Fruit fly (Drosophila melanogaster) whole organism, embryonic: ENCODE results near the gene CG17028.

Experiments
- Bgb ChIP-seq: fragments of 200-800 bp; sonication (Bioruptor generic); IDR thresholded peaks from 2 replicates; pipeline ENCODE4 v1.3.6; 2022; ENCODE audit warnings: missing biosample characterization, missing genetic modification characterization; ENCODE audit not compliant: partially characterized antibody
- Blimp-1 ChIP-seq: fragments of 200-800 bp; sonication (Bioruptor generic); optimal IDR thresholded peaks from 3 replicates; lab custom pipeline; 2018; ENCODE audit warnings: missing biosample characterization, missing genetic modification characterization, mild to moderate bottlenecking, moderate library complexity, missing genetic modification reagents
- CG10267 ChIP-seq: fragments of 200-800 bp; sonication (Bioruptor generic); optimal IDR thresholded peaks from 2 replicates; lab custom pipeline; 2018; ENCODE audit warnings: missing biosample characterization, mild to moderate bottlenecking, missing genetic modification characterization, moderate library complexity
- CG10274 ChIP-seq: fragments of 200-800 bp; sonication (Bioruptor generic); optimal IDR thresholded peaks from 3 replicates; lab custom pipeline; 2017; ENCODE audit warnings: missing biosample characterization, mild to moderate bottlenecking, missing genetic modification characterization
- CG10462 ChIP-seq: fragments of 200-800 bp; sonication (Bioruptor generic); optimal IDR thresholded peaks from 2 replicates; lab custom pipeline; 2016; ENCODE audit warnings: missing biosample characterization, missing genetic modification characterization
- CG11696 ChIP-seq: fragments of 200-800 bp; sonication (Bioruptor generic); IDR thresholded peaks from 2 replicates; pipeline ENCODE4 v1.3.6; 2022; ENCODE audit warnings: missing biosample characterization, missing genetic modification characterization
- CG12236 ChIP-seq: fragments of 200-800 bp; sonication (Bioruptor generic); optimal IDR thresholded peaks from 2 replicates; lab custom pipeline; 2016; ENCODE audit warnings: missing biosample characterization, missing genetic modification characterization
- CG15696 ChIP-seq: fragments of 200-800 bp; sonication (Bioruptor generic); optimal IDR thresholded peaks from 2 replicates; lab custom pipeline; 2019; ENCODE audit warnings: missing biosample characterization, mild to moderate bottlenecking, missing genetic modification characterization, moderate library complexity
- CG1647 ChIP-seq: fragments of 200-800 bp; sonication (Bioruptor generic); optimal IDR thresholded peaks from 3 replicates; lab custom pipeline; 2016; ENCODE audit warnings: missing biosample characterization, missing genetic modification characterization
- CG17328 ChIP-seq: fragments of 200-800 bp; sonication (Bioruptor generic); IDR thresholded peaks from 2 replicates; pipeline ENCODE4 v1.3.6; 2022; ENCODE audit warnings: missing biosample characterization, missing genetic modification characterization
- CG17359 ChIP-seq: fragments of 200-800 bp; sonication (Bioruptor generic); optimal IDR thresholded peaks from 3 replicates; lab custom pipeline; 2018; ENCODE audit warnings: missing biosample characterization, mild to moderate bottlenecking, missing genetic modification characterization, moderate library complexity
- CG17568 ChIP-seq: fragments of 200-800 bp; sonication (Bioruptor generic); optimal IDR thresholded peaks from 2 replicates; lab custom pipeline; 2018; ENCODE audit warnings: missing biosample characterization, mild to moderate bottlenecking, missing genetic modification characterization, moderate library complexity
- CG2116 ChIP-seq: fragments of 200-800 bp; sonication (Bioruptor generic); optimal IDR thresholded peaks from 3 replicates; lab custom pipeline; 2018; ENCODE audit warnings: missing biosample characterization, mild to moderate bottlenecking, missing genetic modification characterization
- CG2712 ChIP-seq: fragments of 200-800 bp; optimal IDR thresholded peaks from 3 replicates; lab custom pipeline; 2019; ENCODE audit warnings: missing biosample characterization, mild to moderate bottlenecking, missing genetic modification characterization, moderate library complexity
- CG31441 ChIP-seq: fragments of 200-800 bp; sonication (Bioruptor generic); IDR thresholded peaks from 2 replicates; pipeline ENCODE4 v1.3.6; 2022; ENCODE audit warnings: missing biosample characterization, missing genetic modification characterization
- CG33213 ChIP-seq: fragments of 200-800 bp; sonication (Bioruptor generic); optimal IDR thresholded peaks from 3 replicates; lab custom pipeline; 2016; ENCODE audit warnings: missing biosample characterization, missing genetic modification characterization
- CG3407 ChIP-seq: fragments of 200-800 bp; sonication (Bioruptor generic); optimal IDR thresholded peaks from 2 replicates; lab custom pipeline; 2018; ENCODE audit warnings: missing biosample characterization, mild to moderate bottlenecking, missing genetic modification characterization
- CG3995 ChIP-seq: fragments of 200-800 bp; sonication (Bioruptor generic); optimal IDR thresholded peaks from 3 replicates; lab custom pipeline; 2016; ENCODE audit warnings: missing biosample characterization, missing genetic modification characterization
- CG4617 ChIP-seq: fragments of 200-800 bp; sonication (Bioruptor generic); optimal IDR thresholded peaks from 3 replicates; lab custom pipeline; 2016; ENCODE audit warnings: missing biosample characterization, missing genetic modification characterization, borderline replicate concordance
- CG5180 ChIP-seq: fragments of 200-800 bp; sonication (Bioruptor generic); optimal IDR thresholded peaks from 3 replicates; lab custom pipeline; 2017; ENCODE audit warnings: missing biosample characterization, missing genetic modification characterization, mild to moderate bottlenecking, moderate library complexity, missing genetic modification reagents
- CG8359 ChIP-seq: fragments of 200-800 bp; sonication (Bioruptor generic); optimal IDR thresholded peaks from 2 replicates; lab custom pipeline; 2017; ENCODE audit warnings: missing biosample characterization, mild to moderate bottlenecking, missing genetic modification characterization, borderline replicate concordance
- CoRest ChIP-seq: fragments of 200-800 bp; sonication (Bioruptor generic); optimal IDR thresholded peaks from 3 replicates; lab custom pipeline; 2018; ENCODE audit warnings: missing biosample characterization, mild to moderate bottlenecking, missing genetic modification characterization, moderate library complexity
- Eip74EF ChIP-seq, 2 experiments: fragments of 200-800 bp in 1 of 2; fragments of >200 bp in 1 of 2; sonication (Bioruptor generic) in 1 of 2; optimal IDR thresholded peaks; 2 replicates each; lab custom pipeline; 2017 to 2019; ENCODE audit warnings: missing biosample characterization in 2 of 2, missing genetic modification characterization in 2 of 2, mild to moderate bottlenecking in 1 of 2, moderate library complexity in 1 of 2
- HLH3B ChIP-seq: fragments of 200-800 bp; sonication (Bioruptor generic); IDR thresholded peaks from 2 replicates; pipeline ENCODE4 v1.3.6; 2022; ENCODE audit warnings: missing biosample characterization, missing genetic modification characterization
- Hr3 ChIP-seq: fragments of 200-800 bp; sonication (Bioruptor generic); optimal IDR thresholded peaks from 3 replicates; lab custom pipeline; 2016; ENCODE audit warnings: missing biosample characterization, missing genetic modification characterization
- Mrtf ChIP-seq: fragments of 200-800 bp; sonication (Bioruptor generic); IDR thresholded peaks from 3 replicates; pipeline ENCODE4 v1.3.6; 2022; ENCODE audit warnings: missing biosample characterization, missing genetic modification characterization
- Myb ChIP-seq: fragments of 200-800 bp; sonication (Bioruptor generic); optimal IDR thresholded peaks from 2 replicates; lab custom pipeline; 2016; ENCODE audit warnings: missing biosample characterization, missing genetic modification characterization
- Nf-YB ChIP-seq: fragments of 200-800 bp; sonication (Bioruptor generic); optimal IDR thresholded peaks from 3 replicates; lab custom pipeline; 2019; ENCODE audit warnings: missing biosample characterization, mild to moderate bottlenecking, missing genetic modification characterization, moderate library complexity
- Scr ChIP-seq: fragments of 200-800 bp; sonication (Bioruptor generic); IDR thresholded peaks from 2 replicates; pipeline ENCODE4 v1.3.6; 2022; ENCODE audit warnings: missing biosample characterization, missing genetic modification characterization; ENCODE audit not compliant: partially characterized antibody
- Ssrp ChIP-seq: fragments of 200-800 bp; sonication (Bioruptor generic); optimal IDR thresholded peaks from 2 replicates; lab custom pipeline; 2018; ENCODE audit warnings: missing biosample characterization, mild to moderate bottlenecking, missing genetic modification characterization, moderate library complexity
- Xrp1 ChIP-seq: fragments of 200-800 bp; sonication (Bioruptor generic); IDR thresholded peaks from 2 replicates; pipeline ENCODE4 v1.3.6; 2022; ENCODE audit warnings: missing biosample characterization, missing genetic modification characterization
- abd-A ChIP-seq: fragments of 200-800 bp; sonication (Bioruptor generic); optimal IDR thresholded peaks from 3 replicates; lab custom pipeline; 2019; ENCODE audit warnings: missing biosample characterization, mild to moderate bottlenecking, missing genetic modification characterization, moderate library complexity
- ac ChIP-seq: fragments of 200-800 bp; sonication (Bioruptor generic); optimal IDR thresholded peaks from 3 replicates; lab custom pipeline; 2017; ENCODE audit warnings: missing biosample characterization, mild to moderate bottlenecking, missing genetic modification characterization
- az2 ChIP-seq: fragments of 200-800 bp; sonication (Bioruptor generic); optimal IDR thresholded peaks from 3 replicates; lab custom pipeline; 2016; ENCODE audit warnings: missing biosample characterization, missing genetic modification characterization
- bsh ChIP-seq, 2 experiments: fragments of 200-800 bp; sonication (Bioruptor generic); optimal IDR thresholded peaks; 2 replicates each; lab custom pipeline; 2017 to 2018; ENCODE audit warnings: mild to moderate bottlenecking in 2 of 2, missing biosample characterization in 2 of 2, missing genetic modification characterization in 2 of 2, moderate library complexity in 1 of 2
- chm ChIP-seq: fragments of 200-800 bp; sonication (Bioruptor generic); IDR thresholded peaks from 2 replicates; pipeline ENCODE4 v1.3.6; 2022; ENCODE audit warnings: missing biosample characterization, missing genetic modification characterization
- crp ChIP-seq, 2 experiments: fragments of 200-800 bp; sonication (Bioruptor generic); optimal IDR thresholded peaks; 2 replicates in 1 of 2; 3 replicates in 1 of 2; lab custom pipeline; 2017; ENCODE audit warnings: missing biosample characterization in 2 of 2, missing genetic modification characterization in 2 of 2, mild to moderate bottlenecking in 1 of 2, moderate library complexity in 1 of 2
- eve ChIP-seq, 2 experiments: fragments of >200 bp; optimal IDR thresholded peaks; 2 replicates each; lab custom pipeline; 2017; ENCODE audit warnings: missing biosample characterization in 2 of 2, missing genetic modification characterization in 2 of 2
- eyg ChIP-seq: fragments of 200-800 bp; sonication (Bioruptor generic); optimal IDR thresholded peaks from 3 replicates; lab custom pipeline; 2016; ENCODE audit warnings: missing biosample characterization, missing genetic modification characterization
- ftz-f1 ChIP-seq: fragments of 200-800 bp; sonication (Bioruptor generic); optimal IDR thresholded peaks from 2 replicates; lab custom pipeline; 2016; ENCODE audit warnings: missing biosample characterization, missing genetic modification characterization
- knrl ChIP-seq: fragments of 200-800 bp; sonication (Bioruptor generic); IDR thresholded peaks from 3 replicates; pipeline ENCODE4 v1.3.6; 2022; ENCODE audit warnings: missing biosample characterization, missing genetic modification characterization; ENCODE audit not compliant: partially characterized antibody
- maf-S ChIP-seq: fragments of 200-800 bp; sonication (Bioruptor generic); optimal IDR thresholded peaks from 2 replicates; lab custom pipeline; 2016; ENCODE audit warnings: missing biosample characterization, missing genetic modification characterization
- nom ChIP-seq: fragments of 200-800 bp; sonication (Bioruptor generic); optimal IDR thresholded peaks from 2 replicates; lab custom pipeline; 2017; ENCODE audit warnings: missing biosample characterization, missing genetic modification characterization, mild to moderate bottlenecking, moderate library complexity, missing genetic modification reagents
- prd ChIP-seq, 3 experiments: fragments of >200 bp in 2 of 3; fragments of 200-800 bp in 1 of 3; sonication (Bioruptor generic) in 1 of 3; optimal IDR thresholded peaks in 2 of 3; IDR thresholded peaks in 1 of 3; 2 replicates in 2 of 3; 3 replicates in 1 of 3; pipeline versions ENCODE4 v1.3.6 to Lab custom; 2017 to 2022; ENCODE audit warnings: missing biosample characterization in 1 of 3, missing genetic modification characterization in 1 of 3
- pzg ChIP-seq: fragments of 200-800 bp; sonication (Bioruptor generic); optimal IDR thresholded peaks from 3 replicates; lab custom pipeline; 2018; ENCODE audit warnings: missing biosample characterization, mild to moderate bottlenecking, missing genetic modification characterization, moderate library complexity
- sob ChIP-seq: fragments of 200-800 bp; sonication (Bioruptor generic); IDR thresholded peaks from 2 replicates; pipeline ENCODE4 v1.3.6; 2022; ENCODE audit warnings: missing biosample characterization, missing genetic modification characterization
- tup ChIP-seq: fragments of 200-800 bp; sonication (Bioruptor generic); optimal IDR thresholded peaks from 2 replicates; lab custom pipeline; 2016; ENCODE audit warnings: missing biosample characterization, mild to moderate bottlenecking, missing genetic modification characterization, moderate library complexity
- zf30C ChIP-seq: fragments of 200-800 bp; sonication (Bioruptor generic); optimal IDR thresholded peaks from 3 replicates; lab custom pipeline; 2018; ENCODE audit warnings: missing biosample characterization, mild to moderate bottlenecking, missing genetic modification characterization

CG17028 gene

dm6 chr3L:15988039-15988546 lies 9.8 kb downstream of the CG17028 start, which contains the start of gene Hip14 (continued):
- TF ChIP-seq Ssrp (peak; percentile 21), Xrp1 (GFP tag; lab: Robert Waterston, UW) (no peak), CG12236 (GFP tag; lab: Kevin White, UChicago) (no peak), HLH3B (GFP tag; lab: Robert Waterston, UW) (no peak), Blimp-1 (GFP tag; lab: Kevin White, UChicago) (no peak), CG5180 (GFP tag; lab: Kevin White, UChicago) (no peak), CG10267 (tag; lab: Kevin White, UChicago) (peak; percentile 94), sob (GFP tag; lab: Robert Waterston, UW) (peak; percentile 28; the same call in 1 of the 2 replicates), CG17568 (no peak), prd (optimal IDR thresholded peaks at IDR 0.05; lab: Kevin White, UChicago) (no peak), prd (GFP tag; IDR thresholded peaks at IDR 0.05; lab: Robert Waterston, UW) (0 out of 3 replicates have a peak, but pooled peaks have one; percentile 17), CG10274 (no peak), CG1647 (GFP tag; lab: Kevin White, UChicago) (peak; percentile 21), Myb (no peak), maf-S (GFP tag; lab: Kevin White, UChicago) (no peak), CG2116 (peak; percentile 52), knrl (GFP tag; lab: Robert Waterston, UW) (no peak), Bgb (GFP tag; lab: Robert Waterston, UW) (peak; percentile 33; the same call in 1 of the 2 replicates), nom (peak; percentile 57), zf30C (no peak), CG31441 (GFP tag; lab: Robert Waterston, UW) (peak; percentile 63), CG15696 (tag; lab: Kevin White, UChicago) (no peak), Mrtf (GFP tag; lab: Robert Waterston, UW) (no peak), CG4617 (GFP tag; lab: Kevin White, UChicago) (peak; percentile 89), Eip74EF (GFP tag; optimal IDR thresholded peaks at IDR 0.05; lab: Kevin White, UChicago) (no peak), crp (GFP tag; optimal IDR thresholded peaks at IDR 0.05; lab: Kevin White, UChicago) (peak in 1 of 2 experiments; percentile 0), CG10462 (no peak), abd-A (no peak), chm (GFP tag; lab: Robert Waterston, UW) (peak; percentile 20; the same call in 1 of the 2 replicates), CG3995 (peak; percentile 86), eyg (no peak), CG17359 (tag; lab: Kevin White, UChicago) (no peak), Scr (peak; percentile 22; the same call in 1 of the 2 replicates), ftz-f1 (GFP tag; lab: Kevin White, UChicago) (peak; percentile 20), Hr3 (GFP tag; lab: Kevin White, UChicago) (peak; percentile 12), CG11696 (no peak), tup (GFP tag; lab: Kevin White, UChicago) (no peak), eve (GFP tag; optimal IDR thresholded peaks at IDR 0.05; lab: Kevin White, UChicago) (no peak), CG3407 (GFP tag; lab: Kevin White, UChicago) (no peak), CG2712 (tag; lab: Kevin White, UChicago) (peak; percentile 22), az2 (no peak), ac (no peak), Nf-YB (GFP tag; lab: Kevin White, UChicago) (no peak), CG8359 (no peak), bsh (GFP tag; optimal IDR thresholded peaks at IDR 0.05; lab: Kevin White, UChicago) (no peak), CG33213 (GFP tag; lab: Kevin White, UChicago) (no peak), CoRest (tag; lab: Kevin White, UChicago) (no peak), pzg (GFP tag; lab: Kevin White, UChicago) (peak; percentile 52), CG17328 (GFP tag; lab: Robert Waterston, UW) (0 out of 2 replicates have a peak, but pooled peaks have one; percentile 8)
